Fruit fly (Drosophila melanogaster) whole organism, embryonic: ENCODE measurements around the gene Pde6.
A peak's percentile ranks its signal among the peaks of the same experiment; 100 is the strongest.

Source experiments
- BEAF-32 ChIP-seq: fragments of 200-800 bp; sonication (Bioruptor generic); optimal IDR thresholded peaks from 3 replicates; lab custom pipeline; 2017; ENCODE audit warnings: missing biosample characterization, missing genetic modification characterization, mild to moderate bottlenecking, moderate library complexity, missing genetic modification reagents
- CG10366 ChIP-seq: fragments of 200-800 bp; sonication (Bioruptor generic); IDR thresholded peaks from 2 replicates; pipeline ENCODE4 v1.3.6; 2022; ENCODE audit warnings: missing biosample characterization, missing genetic modification characterization
- CG10979 ChIP-seq: fragments of 200-800 bp; sonication (Bioruptor generic); optimal IDR thresholded peaks from 2 replicates; lab custom pipeline; 2018; ENCODE audit warnings: missing biosample characterization, mild to moderate bottlenecking, missing genetic modification characterization, moderate library complexity
- CG15073 ChIP-seq: fragments of 200-800 bp; sonication (Bioruptor generic); optimal IDR thresholded peaks from 2 replicates; lab custom pipeline; 2016; ENCODE audit warnings: missing biosample characterization, missing genetic modification characterization
- CG1602 ChIP-seq: fragments of 200-800 bp; sonication (Bioruptor generic); optimal IDR thresholded peaks from 3 replicates; lab custom pipeline; 2016; ENCODE audit warnings: missing biosample characterization, missing genetic modification characterization
- CG18011 ChIP-seq: fragments of 200-800 bp; sonication (Bioruptor generic); optimal IDR thresholded peaks from 2 replicates; lab custom pipeline; 2017; ENCODE audit warnings: missing biosample characterization, missing genetic modification characterization, mild to moderate bottlenecking, moderate library complexity, missing genotype
- CG1832 ChIP-seq: fragments of 200-800 bp; sonication (Bioruptor generic); optimal IDR thresholded peaks from 2 replicates; lab custom pipeline; 2017; ENCODE audit warnings: missing biosample characterization, mild to moderate bottlenecking, missing genetic modification characterization, inconsistent platforms
- CG31365 ChIP-seq: fragments of 200-800 bp; sonication (Bioruptor generic); optimal IDR thresholded peaks from 2 replicates; lab custom pipeline; 2018; ENCODE audit warnings: missing biosample characterization, mild to moderate bottlenecking, missing genetic modification characterization
- CG32772 ChIP-seq: fragments of 200-800 bp; sonication (Bioruptor generic); IDR thresholded peaks from 2 replicates; pipeline ENCODE4 v1.3.6; 2022; ENCODE audit warnings: missing biosample characterization, missing genetic modification characterization
- CG3995 ChIP-seq: fragments of 200-800 bp; sonication (Bioruptor generic); optimal IDR thresholded peaks from 3 replicates; lab custom pipeline; 2016; ENCODE audit warnings: missing biosample characterization, missing genetic modification characterization
- CG4404 ChIP-seq: fragments of 200-800 bp; sonication (Bioruptor generic); IDR thresholded peaks from 2 replicates; pipeline ENCODE4 v1.3.6; 2022; ENCODE audit warnings: missing biosample characterization, missing genetic modification characterization
- CG5953 ChIP-seq: fragments of 200-800 bp; sonication (Bioruptor generic); IDR thresholded peaks from 2 replicates; pipeline ENCODE4 v1.3.6; 2022; ENCODE audit warnings: missing biosample characterization, missing genetic modification characterization
- CG6175 ChIP-seq: fragments of 200-800 bp; sonication (Bioruptor generic); IDR thresholded peaks from 3 replicates; pipeline ENCODE4 v1.3.6; 2022; ENCODE audit warnings: missing biosample characterization, missing genetic modification characterization
- CG6683 ChIP-seq: fragments of 200-800 bp; sonication (Bioruptor generic); optimal IDR thresholded peaks from 2 replicates; lab custom pipeline; 2017; ENCODE audit warnings: missing biosample characterization, mild to moderate bottlenecking, missing genetic modification characterization, missing genetic modification reagents
- CG6854 ChIP-seq: fragments of 200-800 bp; sonication (Bioruptor generic); optimal IDR thresholded peaks from 3 replicates; lab custom pipeline; 2017; ENCODE audit warnings: missing biosample characterization, mild to moderate bottlenecking, missing genetic modification characterization
- CG7839 ChIP-seq: fragments of 200-800 bp; sonication (Bioruptor generic); optimal IDR thresholded peaks from 3 replicates; lab custom pipeline; 2018; ENCODE audit warnings: missing biosample characterization, mild to moderate bottlenecking, missing genetic modification characterization, moderate library complexity
- CG8478 ChIP-seq: fragments of >200 bp; optimal IDR thresholded peaks from 2 replicates; lab custom pipeline; 2018
- CG9609 ChIP-seq: fragments of 200-800 bp; sonication (Bioruptor generic); optimal IDR thresholded peaks from 3 replicates; lab custom pipeline; 2016; ENCODE audit warnings: missing biosample characterization, missing genetic modification characterization
- D ChIP-seq, 2 experiments: fragments of 200-800 bp in 1 of 2; fragments of >200 bp in 1 of 2; sonication (Bioruptor generic) in 1 of 2; optimal IDR thresholded peaks; 2 replicates in 1 of 2; 3 replicates in 1 of 2; lab custom pipeline; 2017; ENCODE audit warnings: mild to moderate bottlenecking in 1 of 2, missing biosample characterization in 1 of 2, missing genetic modification characterization in 1 of 2, missing genetic modification reagents in 1 of 2
- Deaf1 ChIP-seq: fragments of 200-800 bp; optimal IDR thresholded peaks from 3 replicates; lab custom pipeline; 2019; ENCODE audit warnings: missing biosample characterization, mild to moderate bottlenecking, missing genetic modification characterization, moderate library complexity
- HLHmδ ChIP-seq: fragments of 200-800 bp; sonication (Bioruptor generic); optimal IDR thresholded peaks from 2 replicates; lab custom pipeline; 2018; ENCODE audit warnings: missing biosample characterization, mild to moderate bottlenecking, missing genetic modification characterization, moderate library complexity
- Hr51 ChIP-seq, 2 experiments: fragments of 200-800 bp; sonication (Bioruptor generic); optimal IDR thresholded peaks; 2 replicates in 1 of 2; 3 replicates in 1 of 2; lab custom pipeline; 2016 to 2018; ENCODE audit warnings: missing biosample characterization in 2 of 2, missing genetic modification characterization in 2 of 2, mild to moderate bottlenecking in 1 of 2, moderate library complexity in 1 of 2
- Meics ChIP-seq: fragments of 200-800 bp; sonication (Bioruptor generic); optimal IDR thresholded peaks from 2 replicates; lab custom pipeline; 2017; ENCODE audit warnings: missing biosample characterization, mild to moderate bottlenecking, missing genetic modification characterization
- NFAT ChIP-seq: fragments of 200-800 bp; sonication (Bioruptor generic); IDR thresholded peaks from 2 replicates; pipeline ENCODE4 v1.3.6; 2022; ENCODE audit warnings: missing biosample characterization, missing genetic modification characterization
- Sry-δ ChIP-seq: fragments of 200-800 bp; sonication (Bioruptor generic); optimal IDR thresholded peaks from 2 replicates; lab custom pipeline; 2016; ENCODE audit warnings: missing biosample characterization, missing genetic modification characterization
- Ssrp ChIP-seq: fragments of 200-800 bp; sonication (Bioruptor generic); optimal IDR thresholded peaks from 2 replicates; lab custom pipeline; 2018; ENCODE audit warnings: missing biosample characterization, mild to moderate bottlenecking, missing genetic modification characterization, moderate library complexity
- Taf1 ChIP-seq: fragments of 200-800 bp; sonication (Bioruptor generic); IDR thresholded peaks from 2 replicates; pipeline ENCODE4 v1.3.6; 2022; ENCODE audit warnings: missing biosample characterization, missing genetic modification characterization
- Tbp ChIP-seq: fragments of >200 bp; optimal IDR thresholded peaks from 2 replicates; lab custom pipeline; 2018; ENCODE audit warnings: missing biosample characterization, missing genetic modification characterization
- abd-A ChIP-seq: fragments of 200-800 bp; sonication (Bioruptor generic); optimal IDR thresholded peaks from 3 replicates; lab custom pipeline; 2019; ENCODE audit warnings: missing biosample characterization, mild to moderate bottlenecking, missing genetic modification characterization, moderate library complexity
- bcd ChIP-seq: fragments of 200-800 bp; sonication (Bioruptor generic); optimal IDR thresholded peaks from 2 replicates; lab custom pipeline; 2017; ENCODE audit warnings: missing biosample characterization, mild to moderate bottlenecking, missing genetic modification characterization
- caup ChIP-seq: fragments of 200-800 bp; sonication (Bioruptor generic); optimal IDR thresholded peaks from 3 replicates; lab custom pipeline; 2017; ENCODE audit warnings: missing biosample characterization, mild to moderate bottlenecking, missing genetic modification characterization, moderate library complexity; ENCODE audit not compliant: severe bottlenecking
- chn ChIP-seq: fragments of 200-800 bp; sonication (Bioruptor generic); optimal IDR thresholded peaks from 2 replicates; lab custom pipeline; 2016; ENCODE audit warnings: missing biosample characterization, missing genetic modification characterization
- corto ChIP-seq: fragments of 200-800 bp; sonication (Bioruptor generic); optimal IDR thresholded peaks from 2 replicates; lab custom pipeline; 2016; ENCODE audit warnings: missing biosample characterization, mild to moderate bottlenecking, missing genetic modification characterization, moderate library complexity
- disco-r ChIP-seq: fragments of 200-800 bp; sonication (Bioruptor generic); optimal IDR thresholded peaks from 2 replicates; lab custom pipeline; 2016; ENCODE audit warnings: missing biosample characterization, missing genetic modification characterization
- gfzf ChIP-seq: fragments of 200-800 bp; sonication (Bioruptor generic); optimal IDR thresholded peaks from 2 replicates; lab custom pipeline; 2016; ENCODE audit warnings: missing biosample characterization, mild to moderate bottlenecking, missing genetic modification characterization, moderate library complexity
- gsb ChIP-seq: fragments of 200-800 bp; sonication (Bioruptor generic); IDR thresholded peaks from 2 replicates; pipeline ENCODE4 v1.3.6; 2022; ENCODE audit warnings: missing biosample characterization, missing genetic modification characterization
- hth ChIP-seq: fragments of >200 bp; optimal IDR thresholded peaks from 2 replicates; lab custom pipeline; 2017; ENCODE audit warnings: inconsistent platforms
- lilli ChIP-seq: fragments of 200-800 bp; sonication (Bioruptor generic); optimal IDR thresholded peaks from 3 replicates; lab custom pipeline; 2016; ENCODE audit warnings: missing biosample characterization, missing genetic modification characterization
- lola ChIP-seq, 3 experiments: fragments of >200 bp in 2 of 3; fragments of 200-800 bp in 1 of 3; sonication (Bioruptor generic) in 1 of 3; optimal IDR thresholded peaks; 2 replicates each; lab custom pipeline; 2017 to 2019; ENCODE audit warnings: missing biosample characterization in 3 of 3, missing genetic modification characterization in 3 of 3, mild to moderate bottlenecking in 1 of 3, moderate library complexity in 1 of 3
- onecut ChIP-seq: fragments of 200-800 bp; sonication (Bioruptor generic); IDR thresholded peaks from 2 replicates; pipeline ENCODE4 v1.3.6; 2022; ENCODE audit warnings: missing biosample characterization, missing genetic modification characterization
- otp ChIP-seq: fragments of 200-800 bp; sonication (Bioruptor generic); IDR thresholded peaks from 3 replicates; pipeline ENCODE4, ENCODE4 v1.3.6; 2022; ENCODE audit warnings: missing biosample characterization, missing genetic modification characterization
- ro ChIP-seq: fragments of 200-800 bp; sonication (Bioruptor generic); IDR thresholded peaks from 2 replicates; pipeline ENCODE4 v1.3.6; 2022; ENCODE audit warnings: missing biosample characterization, missing genetic modification characterization
- run ChIP-seq: fragments of 200-800 bp; sonication (Bioruptor generic); optimal IDR thresholded peaks from 3 replicates; lab custom pipeline; 2018; ENCODE audit warnings: missing biosample characterization, mild to moderate bottlenecking, missing genetic modification characterization
- salm ChIP-seq: fragments of 200-800 bp; sonication (Bioruptor generic); optimal IDR thresholded peaks from 2 replicates; lab custom pipeline; 2018; ENCODE audit warnings: missing biosample characterization, mild to moderate bottlenecking, missing genetic modification characterization
- scrt ChIP-seq: fragments of 200-800 bp; sonication (Bioruptor generic); optimal IDR thresholded peaks from 2 replicates; lab custom pipeline; 2018; ENCODE audit warnings: missing biosample characterization, mild to moderate bottlenecking, missing genetic modification characterization, moderate library complexity
- sob ChIP-seq: fragments of 200-800 bp; sonication (Bioruptor generic); IDR thresholded peaks from 2 replicates; pipeline ENCODE4 v1.3.6; 2022; ENCODE audit warnings: missing biosample characterization, missing genetic modification characterization
- sqz ChIP-seq: fragments of 200-800 bp; sonication (Bioruptor generic); optimal IDR thresholded peaks from 3 replicates; lab custom pipeline; 2018; ENCODE audit warnings: missing biosample characterization, mild to moderate bottlenecking, missing genetic modification characterization
- ttk ChIP-seq: fragments of 200-800 bp; sonication (Bioruptor generic); IDR thresholded peaks from 2 replicates; pipeline ENCODE4 v2.1.2; 2022; ENCODE audit warnings: missing biosample characterization, missing genetic modification characterization
- unc-4 ChIP-seq: fragments of 200-800 bp; sonication (Bioruptor generic); IDR thresholded peaks from 2 replicates; pipeline ENCODE4 v1.3.6; 2022; ENCODE audit warnings: missing biosample characterization, missing genetic modification characterization; ENCODE audit not compliant: partially characterized antibody
- z ChIP-seq: fragments of 200-800 bp; sonication (Bioruptor generic); IDR thresholded peaks from 3 replicates; pipeline ENCODE4 v1.3.6; 2022; ENCODE audit warnings: missing biosample characterization, missing genetic modification characterization

The Pde6 gene

dm6 chr3R:14476273-14476672 lies 81.8 kb downstream of the Pde6 start (continued):
- TF ChIP-seq Deaf1 (tag; lab: Kevin White, UChicago) (peak; percentile 28), CG7839 (tag; lab: Kevin White, UChicago) (peak; percentile 78), disco-r (peak; percentile 49), run (tag; lab: Kevin White, UChicago) (peak; percentile 8), CG6854 (no peak), CG1602 (no peak), CG31365 (tag; lab: Kevin White, UChicago) (peak; percentile 35), abd-A (tag; lab: Kevin White, UChicago) (no peak), unc-4 (GFP tag; lab: Robert Waterston, UW) (no peak), CG4404 (GFP tag; lab: Robert Waterston, UW) (peak; percentile 39), BEAF-32 (GFP tag; lab: Kevin White, UChicago) (no peak), lola (GFP tag; optimal IDR thresholded peaks at IDR 0.05; lab: Kevin White, UChicago) (no peak), NFAT (GFP tag; lab: Robert Waterston, UW) (0 out of 2 replicates have a peak, but pooled peaks have one; percentile 45), chn (GFP tag; lab: Kevin White, UChicago) (no peak), corto (GFP tag; lab: Kevin White, UChicago) (no peak), hth (no peak), CG6683 (no peak), Ssrp (tag; lab: Kevin White, UChicago) (peak; percentile 55), lilli (GFP tag; lab: Kevin White, UChicago) (peak; percentile 61), CG3995 (GFP tag; lab: Kevin White, UChicago) (peak; percentile 19), scrt (GFP tag; lab: Kevin White, UChicago) (peak; percentile 51), CG6175 (GFP tag; lab: Robert Waterston, UW) (no peak), caup (GFP tag; lab: Kevin White, UChicago) (peak; percentile 8), CG32772 (peak; percentile 74), CG9609 (GFP tag; lab: Kevin White, UChicago) (peak; percentile 45), Tbp (no peak), ttk (peak; percentile 69), CG18011 (GFP tag; lab: Kevin White, UChicago) (no peak), Taf1 (peak; percentile 33; the same call in 1 of the 2 replicates), z (GFP tag; lab: Robert Waterston, UW) (no peak), CG1832 (GFP tag; lab: Kevin White, UChicago) (no peak), gsb (GFP tag; lab: Robert Waterston, UW) (peak; percentile 71), D (optimal IDR thresholded peaks at IDR 0.05; lab: Kevin White, UChicago) (no peak), D (GFP tag; optimal IDR thresholded peaks at IDR 0.05; lab: Kevin White, UChicago) (peak; percentile 36), sqz (no peak), HLHmδ (GFP tag; lab: Kevin White, UChicago) (no peak), CG8478 (no peak), sob (GFP tag; lab: Robert Waterston, UW) (peak; percentile 75), salm (tag; lab: Kevin White, UChicago) (peak; percentile 19), CG10979 (tag; lab: Kevin White, UChicago) (peak; percentile 51), otp (GFP tag; lab: Robert Waterston, UW) (peak; percentile 58; the same call in 1 of the 3 replicates), CG10366 (peak; percentile 67), CG5953 (GFP tag; lab: Robert Waterston, UW) (peak; percentile 46; the same call in 1 of the 2 replicates), gfzf (GFP tag; lab: Kevin White, UChicago) (no peak), Meics (GFP tag; lab: Kevin White, UChicago) (peak; percentile 68), Hr51 (GFP tag; optimal IDR thresholded peaks at IDR 0.05; lab: Kevin White, UChicago) (peak in 1 of 2 experiments; percentile 77), onecut (GFP tag; lab: Robert Waterston, UW) (peak; percentile 55), bcd (GFP tag; lab: Kevin White, UChicago) (peak; percentile 57), CG15073 (GFP tag; lab: Kevin White, UChicago) (no peak), Sry-δ (GFP tag; lab: Kevin White, UChicago) (peak; percentile 21), ro (GFP tag; lab: Robert Waterston, UW) (0 out of 2 replicates have a peak, but pooled peaks have one; percentile 27)
